Fruit fly (Drosophila melanogaster): Measurements from ENCODE around the gene Hr83.

Hr83 gene

DNA sequence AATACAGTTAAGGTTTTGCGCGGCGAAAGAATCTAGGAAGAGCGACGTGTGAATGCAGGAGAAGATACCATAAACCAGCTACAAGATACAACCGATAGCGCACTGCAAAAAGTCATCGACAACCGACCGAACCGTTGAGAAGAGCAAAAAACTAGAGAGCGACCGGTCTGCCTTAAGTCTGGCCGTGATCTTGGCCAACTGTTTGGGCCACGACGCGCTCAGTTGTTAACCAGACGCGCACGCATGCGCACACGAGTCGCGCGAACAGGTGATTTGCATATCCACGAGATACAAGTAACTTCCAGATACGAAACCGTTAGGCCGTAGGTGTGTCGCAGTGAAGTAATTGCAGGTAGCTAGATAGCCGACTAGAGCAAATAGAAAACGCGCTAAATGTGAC lies 34.0 kb upstream of the Hr83 start:
- TF ChIP-seq CG11617 (GFP tag; optimal IDR thresholded peaks at IDR 0.05), result no peak
- TF ChIP-seq tj (GFP tag; optimal IDR thresholded peaks at IDR 0.05), result no peak
- TF ChIP-seq Clk (GFP tag; optimal IDR thresholded peaks at IDR 0.05), result no peak
- no peak for TF ChIP-seq bab1 (GFP tag; optimal IDR thresholded peaks at IDR 0.05)
- TF ChIP-seq cic (GFP tag; optimal IDR thresholded peaks at IDR 0.05), result no peak
- no peak for TF ChIP-seq cnc (optimal IDR thresholded peaks at IDR 0.05)
- TF ChIP-seq Crg-1 (GFP tag; optimal IDR thresholded peaks at IDR 0.05), result no peak
- no peak for TF ChIP-seq pad (GFP tag; optimal IDR thresholded peaks at IDR 0.05)
- TF ChIP-seq CG7101 (tag; optimal IDR thresholded peaks at IDR 0.05), result no peak
- TF ChIP-seq CG12768 (GFP tag; optimal IDR thresholded peaks at IDR 0.05), result no peak
- no peak for TF ChIP-seq Mnt (GFP tag; optimal IDR thresholded peaks at IDR 0.05)
- TF ChIP-seq Hr96 (GFP tag; optimal IDR thresholded peaks at IDR 0.05), result no peak
- no peak for TF ChIP-seq CG33017 (tag; optimal IDR thresholded peaks at IDR 0.05)
- no peak for TF ChIP-seq CG14711 (tag; optimal IDR thresholded peaks at IDR 0.05)

- TF ChIP-seq ovo (GFP tag; optimal IDR thresholded peaks at IDR 0.05) (no peak), CG14711 (tag; optimal IDR thresholded peaks at IDR 0.05) (no peak), kay (GFP tag; ENCODE audit: borderline replicate concordance) (no peak), Hr96 (GFP tag; optimal IDR thresholded peaks at IDR 0.05) (no peak), pad (GFP tag; optimal IDR thresholded peaks at IDR 0.05) (no peak), CG12768 (GFP tag; optimal IDR thresholded peaks at IDR 0.05) (no peak), cnc (optimal IDR thresholded peaks at IDR 0.05) (no peak), toe (GFP tag; optimal IDR thresholded peaks at IDR 0.05) (no peak), CG1620 (GFP tag; optimal IDR thresholded peaks at IDR 0.05) (no peak), cic (GFP tag; optimal IDR thresholded peaks at IDR 0.05) (no peak), CG5204 (GFP tag; optimal IDR thresholded peaks at IDR 0.05) (no peak), CG11617 (GFP tag; optimal IDR thresholded peaks at IDR 0.05) (no peak), Crg-1 (GFP tag; optimal IDR thresholded peaks at IDR 0.05) (no peak)
These were observed 19.2 kb upstream of the Hr83 start, which contains the start of gene Osi18 for dm6 chr3R:6329774-6330298. TSS of gene Osi18 (plus strand) at chr3R:6330248.

DNA sequence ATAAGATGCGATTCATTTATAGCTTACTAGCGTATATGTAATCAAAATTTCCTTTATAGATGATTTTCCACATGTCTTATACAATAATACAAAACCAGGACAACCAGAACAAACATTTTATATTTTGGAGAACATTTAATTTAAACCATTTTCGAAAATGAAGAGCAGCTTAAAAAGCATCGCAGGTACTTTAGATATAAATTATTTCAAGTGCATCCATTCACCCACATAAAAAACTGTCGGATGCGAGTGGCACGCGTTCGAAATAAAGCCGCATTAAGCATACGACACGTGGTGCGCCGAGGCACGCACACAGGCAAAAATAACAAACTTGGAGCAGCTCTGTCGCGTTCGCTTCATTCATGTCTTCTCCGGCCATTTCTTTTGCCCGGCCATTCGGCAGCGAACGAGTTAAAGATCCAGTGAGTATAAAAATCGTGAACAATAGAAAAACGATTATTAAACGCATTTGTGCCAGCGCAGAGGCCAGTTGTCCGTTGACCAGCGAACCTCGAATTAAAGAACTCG lies 14.1 kb upstream of the Hr83 start, which contains the start of gene Osi19:
Gene Osi19 (plus strand): TSS at position 457 of the 528 bp plus-strand sequence.
- TF ChIP-seq cic (GFP tag; optimal IDR thresholded peaks at IDR 0.05), result no peak
- no peak for TF ChIP-seq CG12768 (GFP tag; optimal IDR thresholded peaks at IDR 0.05)
- no peak for TF ChIP-seq Mnt (GFP tag; optimal IDR thresholded peaks at IDR 0.05)
- no peak for TF ChIP-seq CG1620 (GFP tag; optimal IDR thresholded peaks at IDR 0.05)
- no peak for TF ChIP-seq toe (GFP tag; optimal IDR thresholded peaks at IDR 0.05)
- TF ChIP-seq CG5204 (GFP tag; optimal IDR thresholded peaks at IDR 0.05), result no peak
- no peak for TF ChIP-seq cnc (optimal IDR thresholded peaks at IDR 0.05)
- no peak for TF ChIP-seq Crg-1 (GFP tag; optimal IDR thresholded peaks at IDR 0.05)
- no peak for TF ChIP-seq kay (GFP tag; ENCODE audit: borderline replicate concordance)
- no peak for TF ChIP-seq CG7045 (GFP tag; optimal IDR thresholded peaks at IDR 0.05)
- TF ChIP-seq CG7101 (tag; optimal IDR thresholded peaks at IDR 0.05), result no peak
- TF ChIP-seq ovo (GFP tag; optimal IDR thresholded peaks at IDR 0.05), result no peak
- TF ChIP-seq bab1 (GFP tag; optimal IDR thresholded peaks at IDR 0.05), result no peak
- no peak for TF ChIP-seq Hr96 (GFP tag; optimal IDR thresholded peaks at IDR 0.05)
- TF ChIP-seq pad (GFP tag; optimal IDR thresholded peaks at IDR 0.05), result no peak
- TF ChIP-seq CG33017 (tag; optimal IDR thresholded peaks at IDR 0.05), result no peak
- TF ChIP-seq Clk (GFP tag; optimal IDR thresholded peaks at IDR 0.05), result no peak
- no peak for TF ChIP-seq CG14711 (tag; optimal IDR thresholded peaks at IDR 0.05)
- no peak for TF ChIP-seq tj (GFP tag; optimal IDR thresholded peaks at IDR 0.05)

dm6 chr3R:6337397-6337796 lies 11.6 kb upstream of the Hr83 start:
- TF ChIP-seq Hr96 (GFP tag; optimal IDR thresholded peaks at IDR 0.05), result no peak
- TF ChIP-seq Crg-1 (GFP tag; optimal IDR thresholded peaks at IDR 0.05), result no peak
- TF ChIP-seq CG11617 (GFP tag; optimal IDR thresholded peaks at IDR 0.05), result no peak
- TF ChIP-seq tj (GFP tag; optimal IDR thresholded peaks at IDR 0.05), result no peak
- TF ChIP-seq CG1620 (GFP tag; optimal IDR thresholded peaks at IDR 0.05), result no peak
- no peak for TF ChIP-seq CG7101 (tag; optimal IDR thresholded peaks at IDR 0.05)
- TF ChIP-seq ovo (GFP tag; optimal IDR thresholded peaks at IDR 0.05), result no peak
- TF ChIP-seq Mnt (GFP tag; optimal IDR thresholded peaks at IDR 0.05), result no peak
- no peak for TF ChIP-seq cic (GFP tag; optimal IDR thresholded peaks at IDR 0.05)
- no peak for TF ChIP-seq kay (GFP tag; ENCODE audit: borderline replicate concordance)
- TF ChIP-seq Clk (GFP tag; optimal IDR thresholded peaks at IDR 0.05), result no peak
- TF ChIP-seq CG14711 (tag; optimal IDR thresholded peaks at IDR 0.05), result no peak
- TF ChIP-seq toe (GFP tag; optimal IDR thresholded peaks at IDR 0.05), result no peak
- no peak for TF ChIP-seq CG12768 (GFP tag; optimal IDR thresholded peaks at IDR 0.05)
- TF ChIP-seq pad (GFP tag; optimal IDR thresholded peaks at IDR 0.05), result no peak
- no peak for TF ChIP-seq bab1 (GFP tag; optimal IDR thresholded peaks at IDR 0.05)
- no peak for TF ChIP-seq cnc (optimal IDR thresholded peaks at IDR 0.05)

- no peak for TF ChIP-seq CG5204 (GFP tag; optimal IDR thresholded peaks at IDR 0.05)
- no peak for TF ChIP-seq toe (GFP tag; optimal IDR thresholded peaks at IDR 0.05)
- TF ChIP-seq CG11617 (GFP tag; optimal IDR thresholded peaks at IDR 0.05), result no peak
These were observed 9.2 kb upstream of the Hr83 start, which contains the start of gene Osi20 for dm6 chr3R:6339795-6340194. TSS of gene Osi20 (plus strand) at chr3R:6340095.

DNA sequence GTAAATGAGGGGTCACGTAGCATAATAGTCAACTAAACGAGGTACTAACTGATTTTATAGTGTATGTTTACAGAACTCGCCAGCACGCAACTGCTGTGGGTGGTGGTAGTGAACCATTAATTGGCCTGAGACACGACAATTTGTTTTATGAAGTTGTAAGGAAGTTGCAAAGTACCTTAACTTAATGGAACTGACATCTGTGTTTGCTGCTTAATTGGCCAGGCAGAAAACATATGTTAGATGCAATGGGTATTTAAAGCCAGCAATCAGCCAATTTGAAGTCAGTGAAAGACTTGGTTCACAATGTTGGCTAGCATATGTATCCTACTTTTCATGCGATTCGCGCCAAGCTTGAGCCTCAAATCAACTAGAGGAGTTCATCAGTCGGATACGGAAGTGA lies 7.4 kb upstream of the Hr83 start, which contains the start of gene CG17917:
Gene CG17917 (plus strand): TSS at position 301 of the 400 bp plus-strand sequence.
- no peak for TF ChIP-seq ovo (GFP tag; optimal IDR thresholded peaks at IDR 0.05)
- TF ChIP-seq Clk (GFP tag; optimal IDR thresholded peaks at IDR 0.05), result no peak
- TF ChIP-seq Mnt (GFP tag; optimal IDR thresholded peaks at IDR 0.05), result no peak
- TF ChIP-seq toe (GFP tag; optimal IDR thresholded peaks at IDR 0.05), result no peak
- no peak for TF ChIP-seq CG7045 (GFP tag; optimal IDR thresholded peaks at IDR 0.05)
- no peak for TF ChIP-seq CG7101 (tag; optimal IDR thresholded peaks at IDR 0.05)
- no peak for TF ChIP-seq cnc (optimal IDR thresholded peaks at IDR 0.05)
- no peak for TF ChIP-seq kay (GFP tag; ENCODE audit: borderline replicate concordance)
- no peak for TF ChIP-seq Crg-1 (GFP tag; optimal IDR thresholded peaks at IDR 0.05)
- TF ChIP-seq CG1620 (GFP tag; optimal IDR thresholded peaks at IDR 0.05), result no peak
- no peak for TF ChIP-seq CG33017 (tag; optimal IDR thresholded peaks at IDR 0.05)
- no peak for TF ChIP-seq CG11617 (GFP tag; optimal IDR thresholded peaks at IDR 0.05)
- TF ChIP-seq pad (GFP tag; optimal IDR thresholded peaks at IDR 0.05), result no peak
- no peak for TF ChIP-seq bab1 (GFP tag; optimal IDR thresholded peaks at IDR 0.05)
- TF ChIP-seq CG12768 (GFP tag; optimal IDR thresholded peaks at IDR 0.05), result no peak
- TF ChIP-seq cic (GFP tag; optimal IDR thresholded peaks at IDR 0.05), result no peak
- TF ChIP-seq CG14711 (tag; optimal IDR thresholded peaks at IDR 0.05), result no peak
- no peak for TF ChIP-seq Hr96 (GFP tag; optimal IDR thresholded peaks at IDR 0.05)

Data from whole organism, adult.